Fruit fly (Drosophila melanogaster): ENCODE measurements around the gene CG11249.

CG11249 gene

dm6 chr3L:21647853-21648252, 24.1 kb upstream of the CG11249 start:
- no peak for TF ChIP-seq pan (optimal IDR thresholded peaks at IDR 0.05)
- TF ChIP-seq EcR (GFP tag; optimal IDR thresholded peaks at IDR 0.05) = no peak
- no peak for TF ChIP-seq CG8478 (optimal IDR thresholded peaks at IDR 0.05)
- no peak for TF ChIP-seq psq (optimal IDR thresholded peaks at IDR 0.05)
- TF ChIP-seq usp (GFP tag; optimal IDR thresholded peaks at IDR 0.05) = no peak
- no peak for TF ChIP-seq Dll (optimal IDR thresholded peaks at IDR 0.05)

- TF ChIP-seq psq (optimal IDR thresholded peaks at IDR 0.05) (no peak), pan (optimal IDR thresholded peaks at IDR 0.05) (no peak), Dll (optimal IDR thresholded peaks at IDR 0.05) (no peak), CG8478 (optimal IDR thresholded peaks at IDR 0.05) (no peak), usp (GFP tag; optimal IDR thresholded peaks at IDR 0.05) (no peak), EcR (GFP tag; optimal IDR thresholded peaks at IDR 0.05) (no peak)
Measured at dm6 chr3L:21651412-21651811, 20.5 kb upstream of the CG11249 start.

dm6 chr3L:21652124-21652523, 19.8 kb upstream of the CG11249 start:
- TF ChIP-seq psq (optimal IDR thresholded peaks at IDR 0.05) (no peak), Dll (optimal IDR thresholded peaks at IDR 0.05) (no peak), pan (optimal IDR thresholded peaks at IDR 0.05) (no peak), EcR (GFP tag; optimal IDR thresholded peaks at IDR 0.05) (no peak), CG8478 (optimal IDR thresholded peaks at IDR 0.05) (no peak), usp (GFP tag; optimal IDR thresholded peaks at IDR 0.05) (no peak)

dm6 chr3L:21652768-21653167, 19.2 kb upstream of the CG11249 start:
- TF ChIP-seq usp (GFP tag; optimal IDR thresholded peaks at IDR 0.05) = no peak
- no peak for TF ChIP-seq Dll (optimal IDR thresholded peaks at IDR 0.05)
- no peak for TF ChIP-seq CG8478 (optimal IDR thresholded peaks at IDR 0.05)
- TF ChIP-seq pan (optimal IDR thresholded peaks at IDR 0.05) = no peak
- no peak for TF ChIP-seq EcR (GFP tag; optimal IDR thresholded peaks at IDR 0.05)
- TF ChIP-seq psq (optimal IDR thresholded peaks at IDR 0.05) = no peak

dm6 chr3L:21666880-21667279, 5.1 kb upstream of the CG11249 start, which contains the start of gene Cpr78E:
Gene Cpr78E, minus strand, starts transcription at chr3L:21666980.
- no peak for TF ChIP-seq usp (GFP tag; optimal IDR thresholded peaks at IDR 0.05)

dm6 chr3L:21667530-21667929, 4.4 kb upstream of the CG11249 start:
- TF ChIP-seq EcR (GFP tag; optimal IDR thresholded peaks at IDR 0.05) (no peak), pan (optimal IDR thresholded peaks at IDR 0.05) (no peak), psq (optimal IDR thresholded peaks at IDR 0.05) (no peak), CG8478 (optimal IDR thresholded peaks at IDR 0.05) (no peak), usp (GFP tag; optimal IDR thresholded peaks at IDR 0.05) (no peak), Dll (optimal IDR thresholded peaks at IDR 0.05) (no peak)

dm6 chr3L:21679687-21680086, 7.7 kb downstream of the CG11249 start, which contains the start of the genes Als2 and CG11248:
Gene Als2, minus strand, starts transcription at chr3L:21679755.
Gene CG11248, plus strand, starts transcription at chr3L:21680050.
- no peak for TF ChIP-seq psq (optimal IDR thresholded peaks at IDR 0.05)

- no peak for TF ChIP-seq CG8478 (optimal IDR thresholded peaks at IDR 0.05)
- no peak for TF ChIP-seq usp (GFP tag; optimal IDR thresholded peaks at IDR 0.05)
- TF ChIP-seq EcR (GFP tag; optimal IDR thresholded peaks at IDR 0.05) = no peak
- no peak for TF ChIP-seq psq (optimal IDR thresholded peaks at IDR 0.05)
- no peak for TF ChIP-seq pan (optimal IDR thresholded peaks at IDR 0.05)
- no peak for TF ChIP-seq Dll (optimal IDR thresholded peaks at IDR 0.05)
Measured at dm6 chr3L:21683942-21684341, 12.0 kb downstream of the CG11249 start, which contains the start of gene Sfp78E. Gene Sfp78E, minus strand, starts transcription at chr3L:21684042.

dm6 chr3L:21685753-21686152, 13.8 kb downstream of the CG11249 start:
- TF ChIP-seq usp (GFP tag; optimal IDR thresholded peaks at IDR 0.05) = no peak
- no peak for TF ChIP-seq EcR (GFP tag; optimal IDR thresholded peaks at IDR 0.05)
- TF ChIP-seq Dll (optimal IDR thresholded peaks at IDR 0.05) = no peak
- TF ChIP-seq psq (optimal IDR thresholded peaks at IDR 0.05) = no peak
- no peak for TF ChIP-seq CG8478 (optimal IDR thresholded peaks at IDR 0.05)
- no peak for TF ChIP-seq pan (optimal IDR thresholded peaks at IDR 0.05)

- TF ChIP-seq EcR (GFP tag; optimal IDR thresholded peaks at IDR 0.05) (no peak), CG8478 (optimal IDR thresholded peaks at IDR 0.05) (no peak), usp (GFP tag; optimal IDR thresholded peaks at IDR 0.05) (no peak), psq (optimal IDR thresholded peaks at IDR 0.05) (no peak), Dll (optimal IDR thresholded peaks at IDR 0.05) (no peak), pan (optimal IDR thresholded peaks at IDR 0.05) (no peak)
Measured at dm6 chr3L:21688607-21689129, 16.7 kb downstream of the CG11249 start.

dm6 chr3L:21694647-21695046, 22.7 kb downstream of the CG11249 start:
- TF ChIP-seq Dll (optimal IDR thresholded peaks at IDR 0.05) = no peak
- no peak for TF ChIP-seq usp (GFP tag; optimal IDR thresholded peaks at IDR 0.05)
- TF ChIP-seq CG8478 (optimal IDR thresholded peaks at IDR 0.05) = no peak
- no peak for TF ChIP-seq pan (optimal IDR thresholded peaks at IDR 0.05)
- no peak for TF ChIP-seq psq (optimal IDR thresholded peaks at IDR 0.05)
- no peak for TF ChIP-seq EcR (GFP tag; optimal IDR thresholded peaks at IDR 0.05)

dm6 chr3L:21700052-21700451, 28.1 kb downstream of the CG11249 start:
- TF ChIP-seq usp (GFP tag; optimal IDR thresholded peaks at IDR 0.05) = no peak
- TF ChIP-seq psq (optimal IDR thresholded peaks at IDR 0.05) = no peak
- no peak for TF ChIP-seq EcR (GFP tag; optimal IDR thresholded peaks at IDR 0.05)
- no peak for TF ChIP-seq pan (optimal IDR thresholded peaks at IDR 0.05)
- no peak for TF ChIP-seq CG8478 (optimal IDR thresholded peaks at IDR 0.05)

- TF ChIP-seq usp (GFP tag; optimal IDR thresholded peaks at IDR 0.05) (no peak), CG8478 (optimal IDR thresholded peaks at IDR 0.05) (no peak)
Measured at dm6 chr3L:21700945-21701344, 29.0 kb downstream of the CG11249 start.

Data from whole organism.